Fruit fly (Drosophila melanogaster) whole organism, embryonic: ENCODE measurements around the gene dmrt11E.

Source experiments
- Atf-2 ChIP-seq: fragments of 200-800 bp; sonication (Bioruptor generic); optimal IDR thresholded peaks from 2 replicates; lab custom pipeline; 2016; ENCODE audit warnings: missing biosample characterization, missing genetic modification characterization
- B-H1 ChIP-seq: fragments of 200-800 bp; sonication (Bioruptor generic); IDR thresholded peaks from 3 replicates; pipeline ENCODE4 v1.3.6; 2022; ENCODE audit warnings: missing biosample characterization, missing genetic modification characterization
- Bgb ChIP-seq: fragments of 200-800 bp; sonication (Bioruptor generic); IDR thresholded peaks from 2 replicates; pipeline ENCODE4 v1.3.6; 2022; ENCODE audit warnings: missing biosample characterization, missing genetic modification characterization; ENCODE audit not compliant: partially characterized antibody
- CG10147 ChIP-seq: fragments of 200-800 bp; sonication (Bioruptor generic); optimal IDR thresholded peaks from 2 replicates; lab custom pipeline; 2019; ENCODE audit warnings: missing biosample characterization, mild to moderate bottlenecking, missing genetic modification characterization, moderate library complexity
- CG12155 ChIP-seq: fragments of 200-800 bp; sonication (Bioruptor generic); optimal IDR thresholded peaks from 3 replicates; lab custom pipeline; 2016; ENCODE audit warnings: missing biosample characterization, missing genetic modification characterization
- CG12744 ChIP-seq: fragments of 200-800 bp; sonication (Bioruptor generic); optimal IDR thresholded peaks from 2 replicates; lab custom pipeline; 2016; ENCODE audit warnings: missing biosample characterization, missing genetic modification characterization
- CG14965 ChIP-seq: fragments of 200-800 bp; sonication (Bioruptor generic); optimal IDR thresholded peaks from 2 replicates; lab custom pipeline; 2016; ENCODE audit warnings: missing biosample characterization, missing genetic modification characterization, borderline replicate concordance
- CG15514 ChIP-seq: fragments of 200-800 bp; sonication (Bioruptor generic); optimal IDR thresholded peaks from 3 replicates; lab custom pipeline; 2017; ENCODE audit warnings: missing biosample characterization, missing genetic modification characterization, mild to moderate bottlenecking, moderate library complexity, missing genetic modification reagents
- CG16863 ChIP-seq: fragments of 200-800 bp; sonication (Bioruptor generic); optimal IDR thresholded peaks from 3 replicates; lab custom pipeline; 2016; ENCODE audit warnings: missing biosample characterization, missing genetic modification characterization
- CG17359 ChIP-seq: fragments of 200-800 bp; sonication (Bioruptor generic); optimal IDR thresholded peaks from 3 replicates; lab custom pipeline; 2018; ENCODE audit warnings: missing biosample characterization, mild to moderate bottlenecking, missing genetic modification characterization, moderate library complexity
- CG17385 ChIP-seq: fragments of 200-800 bp; sonication (Bioruptor generic); optimal IDR thresholded peaks from 3 replicates; lab custom pipeline; 2018; ENCODE audit warnings: missing biosample characterization, mild to moderate bottlenecking, missing genetic modification characterization
- CG31441 ChIP-seq: fragments of 200-800 bp; sonication (Bioruptor generic); IDR thresholded peaks from 2 replicates; pipeline ENCODE4 v1.3.6; 2022; ENCODE audit warnings: missing biosample characterization, missing genetic modification characterization
- CG32767 ChIP-seq: fragments of 200-800 bp; sonication (Bioruptor generic); IDR thresholded peaks from 2 replicates; pipeline ENCODE4 v1.3.6; 2022; ENCODE audit warnings: missing biosample characterization, missing genetic modification characterization
- CG34422 ChIP-seq: fragments of 200-800 bp; sonication (Bioruptor generic); IDR thresholded peaks from 3 replicates; pipeline ENCODE4 v1.3.6; 2022; ENCODE audit warnings: missing biosample characterization, missing genetic modification characterization
- CG3995 ChIP-seq: fragments of 200-800 bp; sonication (Bioruptor generic); optimal IDR thresholded peaks from 3 replicates; lab custom pipeline; 2016; ENCODE audit warnings: missing biosample characterization, missing genetic modification characterization
- CG4820 ChIP-seq: fragments of 200-800 bp; sonication (Bioruptor generic); optimal IDR thresholded peaks from 3 replicates; lab custom pipeline; 2016; ENCODE audit warnings: missing biosample characterization, missing genetic modification characterization
- CG4854 ChIP-seq: fragments of 200-800 bp; sonication (Bioruptor generic); optimal IDR thresholded peaks from 2 replicates; lab custom pipeline; 2016; ENCODE audit warnings: missing biosample characterization, missing genetic modification characterization, inconsistent platforms
- CG5245 ChIP-seq: fragments of 200-800 bp; sonication (Bioruptor generic); optimal IDR thresholded peaks from 3 replicates; lab custom pipeline; 2016; ENCODE audit warnings: missing biosample characterization, missing genetic modification characterization
- CG7372 ChIP-seq: fragments of 200-800 bp; sonication (Bioruptor generic); IDR thresholded peaks from 2 replicates; pipeline ENCODE4 v1.3.6; 2022; ENCODE audit warnings: missing biosample characterization, missing genetic modification characterization
- CG7786 ChIP-seq: fragments of 200-800 bp; sonication (Bioruptor generic); optimal IDR thresholded peaks from 2 replicates; lab custom pipeline; 2016; ENCODE audit warnings: missing biosample characterization, missing genetic modification characterization
- CG9437 ChIP-seq: fragments of 200-800 bp; sonication (Bioruptor generic); optimal IDR thresholded peaks from 2 replicates; lab custom pipeline; 2018; ENCODE audit warnings: missing biosample characterization, mild to moderate bottlenecking, missing genetic modification characterization
- CTCF ChIP-seq: fragments of 200-800 bp; sonication (Bioruptor generic); optimal IDR thresholded peaks from 2 replicates; lab custom pipeline; 2017; ENCODE audit warnings: missing biosample characterization, mild to moderate bottlenecking, missing genetic modification characterization, moderate library complexity
- Dfd ChIP-seq, 2 experiments: fragments of >200 bp; optimal IDR thresholded peaks; 2 replicates each; lab custom pipeline; 2017; ENCODE audit warnings: missing biosample characterization in 2 of 2, missing genetic modification characterization in 2 of 2
- Dip3 ChIP-seq: fragments of 200-800 bp; sonication (Bioruptor generic); optimal IDR thresholded peaks from 3 replicates; lab custom pipeline; 2016; ENCODE audit warnings: missing biosample characterization, missing genetic modification characterization
- Ets97D ChIP-seq: fragments of 200-800 bp; sonication (Bioruptor generic); optimal IDR thresholded peaks from 3 replicates; lab custom pipeline; 2016; ENCODE audit warnings: missing biosample characterization, missing genetic modification characterization
- GATAe ChIP-seq: fragments of 200-800 bp; sonication (Bioruptor generic); conservative IDR thresholded peaks from 2 replicates; pipeline ENCODE4 v1.3.6; 2022; ENCODE audit warnings: missing biosample characterization, missing genetic modification characterization
- H2.0 ChIP-seq: fragments of 200-800 bp; sonication (Bioruptor generic); IDR thresholded peaks from 2 replicates; pipeline ENCODE4 v1.3.6; 2022; ENCODE audit warnings: missing biosample characterization, missing genetic modification characterization
- Hmx ChIP-seq: fragments of 200-800 bp; sonication (Bioruptor generic); optimal IDR thresholded peaks from 2 replicates; lab custom pipeline; 2016; ENCODE audit warnings: missing biosample characterization, missing genetic modification characterization
- Hr39 ChIP-seq: fragments of >200 bp; optimal IDR thresholded peaks from 2 replicates; lab custom pipeline; 2017
- Pdp1 ChIP-seq, 2 experiments: fragments of 200-800 bp; sonication (Bioruptor generic); optimal IDR thresholded peaks; 3 replicates each; lab custom pipeline; 2016; ENCODE audit warnings: missing biosample characterization in 2 of 2, missing genetic modification characterization in 2 of 2, mild to moderate bottlenecking in 1 of 2, moderate library complexity in 1 of 2
- Sox100B ChIP-seq: fragments of 200-800 bp; sonication (Bioruptor generic); optimal IDR thresholded peaks from 3 replicates; lab custom pipeline; 2018; ENCODE audit warnings: missing biosample characterization, mild to moderate bottlenecking, missing genetic modification characterization
- TFAM ChIP-seq: fragments of 200-800 bp; sonication (Bioruptor generic); optimal IDR thresholded peaks from 2 replicates; lab custom pipeline; 2017; ENCODE audit warnings: missing biosample characterization, missing genetic modification characterization, inconsistent platforms
- abd-A ChIP-seq: fragments of 200-800 bp; sonication (Bioruptor generic); optimal IDR thresholded peaks from 3 replicates; lab custom pipeline; 2019; ENCODE audit warnings: missing biosample characterization, mild to moderate bottlenecking, missing genetic modification characterization, moderate library complexity
- amos ChIP-seq: fragments of 200-800 bp; sonication (Bioruptor generic); IDR thresholded peaks from 2 replicates; pipeline ENCODE4 v1.3.6; 2022; ENCODE audit warnings: missing biosample characterization, missing genetic modification characterization; ENCODE audit not compliant: partially characterized antibody
- ash1 ChIP-seq: fragments of 200-800 bp; sonication (Bioruptor generic); optimal IDR thresholded peaks from 2 replicates; lab custom pipeline; 2018; ENCODE audit warnings: missing biosample characterization, mild to moderate bottlenecking, missing genetic modification characterization
- ato ChIP-seq: fragments of 200-800 bp; sonication (Bioruptor generic); IDR thresholded peaks from 2 replicates; pipeline ENCODE4 v1.3.6; 2022; ENCODE audit warnings: missing biosample characterization, missing genetic modification characterization; ENCODE audit not compliant: partially characterized antibody
- chif ChIP-seq, 2 experiments: fragments of 200-800 bp; sonication (Bioruptor generic); optimal IDR thresholded peaks; 3 replicates each; lab custom pipeline; 2016; ENCODE audit warnings: missing biosample characterization in 2 of 2, missing genetic modification characterization in 2 of 2
- dysf ChIP-seq: fragments of 200-800 bp; sonication (Bioruptor generic); IDR thresholded peaks from 3 replicates; pipeline ENCODE4 v1.3.6; 2022; ENCODE audit warnings: missing biosample characterization, missing genetic modification characterization
- gcm2 ChIP-seq: fragments of 200-800 bp; sonication (Bioruptor generic); optimal IDR thresholded peaks from 2 replicates; lab custom pipeline; 2016; ENCODE audit warnings: missing biosample characterization, missing genetic modification characterization
- hb ChIP-seq: fragments of 200-800 bp; sonication (Bioruptor generic); IDR thresholded peaks from 3 replicates; pipeline ENCODE4 v1.3.6; 2022; ENCODE audit warnings: missing biosample characterization, missing genetic modification characterization; ENCODE audit not compliant: partially characterized antibody
- hkb ChIP-seq, 2 experiments: fragments of 200-800 bp in 1 of 2; fragments of >200 bp in 1 of 2; sonication (Bioruptor generic) in 1 of 2; IDR thresholded peaks in 1 of 2; optimal IDR thresholded peaks in 1 of 2; 2 replicates each; pipeline versions ENCODE4 v1.3.6 to Lab custom; 2017 to 2022; ENCODE audit warnings: missing biosample characterization in 1 of 2, missing genetic modification characterization in 1 of 2
- jigr1 ChIP-seq: fragments of 200-800 bp; sonication (Bioruptor generic); IDR thresholded peaks from 3 replicates; pipeline ENCODE4 v1.3.6; 2022; ENCODE audit warnings: missing biosample characterization, missing genetic modification characterization
- jumu ChIP-seq: fragments of 200-800 bp; sonication (Bioruptor generic); optimal IDR thresholded peaks from 3 replicates; lab custom pipeline; 2016; ENCODE audit warnings: missing biosample characterization, missing genetic modification characterization
- kah ChIP-seq: fragments of 200-800 bp; sonication (Bioruptor generic); optimal IDR thresholded peaks from 2 replicates; lab custom pipeline; 2018; ENCODE audit warnings: missing biosample characterization, mild to moderate bottlenecking, missing genetic modification characterization
- klu ChIP-seq: fragments of 200-800 bp; sonication (Bioruptor generic); IDR thresholded peaks from 2 replicates; pipeline ENCODE4 v1.3.6; 2022; ENCODE audit warnings: missing biosample characterization, missing genetic modification characterization
- lmd ChIP-seq: fragments of 200-800 bp; sonication (Bioruptor generic); IDR thresholded peaks from 2 replicates; pipeline ENCODE4 v1.3.6; 2022; ENCODE audit warnings: missing biosample characterization, missing genetic modification characterization
- nau ChIP-seq: fragments of 200-800 bp; sonication (Bioruptor generic); optimal IDR thresholded peaks from 3 replicates; lab custom pipeline; 2017; ENCODE audit warnings: missing biosample characterization, mild to moderate bottlenecking, missing genetic modification characterization, missing genetic modification reagents
- sens-2 ChIP-seq: fragments of 200-800 bp; sonication (Bioruptor generic); IDR thresholded peaks from 2 replicates; pipeline ENCODE4 v1.3.6; 2022; ENCODE audit warnings: missing biosample characterization, missing genetic modification characterization
- shn ChIP-seq: fragments of 200-800 bp; sonication (Bioruptor generic); optimal IDR thresholded peaks from 3 replicates; lab custom pipeline; 2016; ENCODE audit warnings: missing biosample characterization, missing genetic modification characterization
- stc ChIP-seq: fragments of 200-800 bp; sonication (Bioruptor generic); IDR thresholded peaks from 2 replicates; pipeline ENCODE4 v1.3.6; 2022; ENCODE audit warnings: missing biosample characterization, missing genetic modification characterization
- unc-4 ChIP-seq: fragments of 200-800 bp; sonication (Bioruptor generic); IDR thresholded peaks from 2 replicates; pipeline ENCODE4 v1.3.6; 2022; ENCODE audit warnings: missing biosample characterization, missing genetic modification characterization; ENCODE audit not compliant: partially characterized antibody

Gene dmrt11E

DNA sequence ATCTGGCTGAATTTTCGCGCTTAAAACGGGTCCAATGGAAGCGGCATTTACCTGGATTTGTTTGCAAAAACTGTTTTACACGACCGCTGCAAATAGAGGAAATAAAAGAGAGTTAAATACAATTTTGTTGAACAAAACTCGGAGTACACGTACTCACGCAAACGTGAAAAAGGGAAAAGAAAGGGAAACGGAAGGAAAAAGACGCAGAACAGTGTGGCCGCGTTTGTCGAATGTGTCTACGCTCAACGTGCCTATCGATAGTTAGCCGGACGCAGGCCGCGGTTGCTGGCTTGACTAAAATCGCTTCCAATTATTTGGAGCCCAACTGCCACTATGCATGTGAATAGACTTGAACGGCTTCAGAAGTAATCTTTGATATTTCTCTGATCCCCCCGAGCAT is 30.5 kb upstream of the dmrt11E start, which contains the start of gene RpS15Aa (continued):
- TF ChIP-seq abd-A (no peak), CG5245 (GFP tag; lab: Kevin White, UChicago) (peak; percentile 60), Pdp1 (GFP tag; optimal IDR thresholded peaks at IDR 0.05; lab: Kevin White, UChicago) (peak; percentile 53 to 69), ash1 (peak; percentile 47), shn (GFP tag; lab: Kevin White, UChicago) (peak; percentile 65), CG32767 (GFP tag; lab: Robert Waterston, UW) (peak; percentile 41; the same call in 1 of the 2 replicates), ato (peak; percentile 43; the same call in 1 of the 2 replicates), GATAe (GFP tag; lab: Robert Waterston, UW) (0 out of 2 replicates have a peak, but pooled peaks have one; percentile 34), CG4820 (peak; percentile 47), H2.0 (peak; percentile 78), hkb (optimal IDR thresholded peaks at IDR 0.05; lab: Kevin White, UChicago) (no peak), hkb (GFP tag; IDR thresholded peaks at IDR 0.05; lab: Robert Waterston, UW) (peak; percentile 70), CTCF (GFP tag; lab: Kevin White, UChicago) (peak; percentile 61), Dfd (GFP tag; optimal IDR thresholded peaks at IDR 0.05; lab: Kevin White, UChicago) (no peak), Hmx (GFP tag; lab: Kevin White, UChicago) (no peak), CG16863 (peak; percentile 66), chif (GFP tag; optimal IDR thresholded peaks at IDR 0.05; lab: Kevin White, UChicago) (peak; percentile 50 to 77), CG3995 (GFP tag; lab: Kevin White, UChicago) (peak; percentile 68), Hr39 (lab: Kevin White, UChicago) (no peak), B-H1 (peak; percentile 41; the same call in 2 of the 3 replicates), CG7372 (GFP tag; lab: Robert Waterston, UW) (peak; percentile 71; the same call in 1 of the 2 replicates), Dip3 (GFP tag; lab: Kevin White, UChicago) (peak; percentile 63), TFAM (GFP tag; lab: Kevin White, UChicago) (peak; percentile 10), CG9437 (GFP tag; lab: Kevin White, UChicago) (peak; percentile 43), Atf-2 (GFP tag; lab: Kevin White, UChicago) (peak; percentile 62), stc (GFP tag; lab: Robert Waterston, UW) (peak; percentile 68), CG17385 (GFP tag; lab: Kevin White, UChicago) (peak; percentile 80), sens-2 (GFP tag; lab: Robert Waterston, UW) (peak; percentile 80), unc-4 (GFP tag; lab: Robert Waterston, UW) (peak; percentile 40), CG17359 (tag; lab: Kevin White, UChicago) (peak; percentile 59), CG34422 (GFP tag; lab: Robert Waterston, UW) (peak; percentile 78; the same call in 2 of the 3 replicates), CG4854 (GFP tag; lab: Kevin White, UChicago) (no peak), kah (GFP tag; lab: Kevin White, UChicago) (peak; percentile 49), CG10147 (peak; percentile 25), amos (GFP tag; lab: Robert Waterston, UW) (peak; percentile 81), CG12155 (GFP tag; lab: Kevin White, UChicago) (peak; percentile 27), CG7786 (GFP tag; lab: Kevin White, UChicago) (peak; percentile 51), nau (peak; percentile 69), Bgb (GFP tag; lab: Robert Waterston, UW) (peak; percentile 67), lmd (GFP tag; lab: Robert Waterston, UW) (peak; percentile 62), jumu (GFP tag; lab: Kevin White, UChicago) (peak; percentile 45), dysf (GFP tag; lab: Robert Waterston, UW) (peak; percentile 77), CG31441 (GFP tag; lab: Robert Waterston, UW) (peak; percentile 26; the same call in 1 of the 2 replicates), jigr1 (GFP tag; lab: Robert Waterston, UW) (0 out of 3 replicates have a peak, but pooled peaks have one; percentile 20), hb (GFP tag; lab: Robert Waterston, UW) (peak; percentile 51; the same call in 1 of the 3 replicates), CG15514 (GFP tag; lab: Kevin White, UChicago) (peak; percentile 84), Sox100B (GFP tag; lab: Kevin White, UChicago) (peak; percentile 41), CG12744 (GFP tag; lab: Kevin White, UChicago) (peak; percentile 40), CG14965 (GFP tag; lab: Kevin White, UChicago) (peak; percentile 53), Ets97D (GFP tag; lab: Kevin White, UChicago) (peak; percentile 99), gcm2 (GFP tag; lab: Kevin White, UChicago) (peak; percentile 35), klu (GFP tag; lab: Robert Waterston, UW) (no peak)
